Worm (Caenorhabditis elegans) whole organism, L4 larva: ENCODE results near the gene gbb-2.

Source experiments
- F10B5.3 ChIP-seq: sonication (generic microtip); optimal IDR thresholded peaks from 2 replicates; lab custom pipeline; 2016; ENCODE audit warnings: mild to moderate bottlenecking, missing genetic modification characterization, missing compliant biosample characterization
- F44E2.7 ChIP-seq: fragments of 200-800 bp; sonication (Bioruptor generic); IDR thresholded peaks from 2 replicates; pipeline ENCODE4 v2.1.2; 2022; ENCODE audit warnings: missing genetic modification characterization, missing compliant biosample characterization
- F49E8.2 ChIP-seq: sonication (generic microtip); optimal IDR thresholded peaks from 2 replicates; lab custom pipeline; 2016; ENCODE audit warnings: missing compliant biosample characterization, mild to moderate bottlenecking, missing genetic modification characterization, borderline replicate concordance
- R02D3.7 ChIP-seq: fragments of 150-350 bp; sonication (generic microtip); optimal IDR thresholded peaks from 3 replicates; lab custom pipeline; 2014; ENCODE audit warnings: missing biosample characterization, missing genetic modification characterization
- T26A8.4 ChIP-seq: fragments of 200-800 bp; sonication (Bioruptor generic); IDR thresholded peaks from 2 replicates; pipeline ENCODE4 v1.3.6; 2022; ENCODE audit warnings: missing genetic modification characterization, missing compliant biosample characterization
- ZK337.2 ChIP-seq: fragments of 200-800 bp; sonication (Bioruptor generic); IDR thresholded peaks from 2 replicates; pipeline ENCODE4 v1.3.6; 2022; ENCODE audit warnings: missing genetic modification reagents, missing genetic modification characterization, missing compliant biosample characterization
- ZK546.5 ChIP-seq, 2 experiments: sonication (generic microtip); optimal IDR thresholded peaks; 2 replicates each; lab custom pipeline; 2017; ENCODE audit warnings: missing biosample characterization in 2 of 2, missing genetic modification characterization in 2 of 2
- aha-1 ChIP-seq: fragments of 150-350 bp; peaks from one replicate; lab custom pipeline; 2014; ENCODE audit warnings: missing biosample characterization, missing genetic modification characterization
- attf-4 ChIP-seq: sonication (generic microtip); optimal IDR thresholded peaks from 3 replicates; lab custom pipeline; 2017; ENCODE audit warnings: missing biosample characterization, missing genetic modification characterization
- ceh-20 ChIP-seq: fragments of 200-800 bp; sonication (Bioruptor generic); IDR thresholded peaks from 2 replicates; pipeline ENCODE4 v1.3.6; 2022; ENCODE audit warnings: missing genetic modification reagents, missing genetic modification characterization, missing compliant biosample characterization
- ceh-28 ChIP-seq: fragments of 150-350 bp; optimal IDR thresholded peaks from 2 replicates; lab custom pipeline; 2014; ENCODE audit warnings: missing biosample characterization, missing genetic modification reagents, missing genetic modification characterization
- ceh-32 ChIP-seq: sonication (generic microtip); optimal IDR thresholded peaks from 2 replicates; lab custom pipeline; 2016; ENCODE audit warnings: mild to moderate bottlenecking, missing genetic modification characterization, missing compliant biosample characterization; ENCODE audit not compliant: poor library complexity
- ceh-44 ChIP-seq: fragments of 200-800 bp; sonication (Bioruptor generic); IDR thresholded peaks from 2 replicates; pipeline ENCODE4 v1.3.6; 2022; ENCODE audit warnings: missing genetic modification reagents, missing genetic modification characterization, missing compliant biosample characterization
- ceh-62 ChIP-seq: sonication (generic microtip); optimal IDR thresholded peaks from 2 replicates; lab custom pipeline; 2017; ENCODE audit warnings: missing biosample characterization, missing genetic modification characterization
- ceh-82 ChIP-seq: sonication (generic microtip); optimal IDR thresholded peaks from 2 replicates; lab custom pipeline; 2017; ENCODE audit warnings: missing biosample characterization, missing genetic modification characterization
- ctbp-1 ChIP-seq: fragments of 200-800 bp; sonication (Bioruptor generic); IDR thresholded peaks from 2 replicates; pipeline ENCODE4 v1.3.6; 2022; ENCODE audit warnings: missing genetic modification reagents, missing genetic modification characterization, missing compliant biosample characterization
- daf-8 ChIP-seq: fragments of 200-800 bp; sonication (Bioruptor generic); IDR thresholded peaks from 2 replicates; pipeline ENCODE4 v1.3.6; 2022; ENCODE audit warnings: missing genetic modification characterization, missing compliant biosample characterization
- dmd-6 ChIP-seq: fragments of 200-800 bp; sonication (Bioruptor generic); IDR thresholded peaks from 2 replicates; pipeline ENCODE4 v1.3.6; 2022; ENCODE audit warnings: missing genetic modification reagents, missing genetic modification characterization, missing compliant biosample characterization
- dmd-8 ChIP-seq: fragments of 200-800 bp; sonication (Bioruptor generic); IDR thresholded peaks from 2 replicates; pipeline ENCODE4 v1.3.6; 2022; ENCODE audit warnings: missing genetic modification characterization, missing compliant biosample characterization
- dpl-1 ChIP-seq: fragments of 150-350 bp; optimal IDR thresholded peaks from 2 replicates; lab custom pipeline; 2014; ENCODE audit warnings: missing biosample characterization, missing genetic modification reagents, missing genetic modification characterization
- egl-27 ChIP-seq: sonication (generic microtip); optimal IDR thresholded peaks from 3 replicates; lab custom pipeline; 2017; ENCODE audit warnings: missing biosample characterization, missing genetic modification reagents, missing genetic modification characterization
- egl-43 ChIP-seq: fragments of 200-800 bp; sonication (Bioruptor generic); IDR thresholded peaks from 2 replicates; pipeline ENCODE4 v1.3.6; 2022; ENCODE audit warnings: missing genetic modification reagents, missing genetic modification characterization, missing compliant biosample characterization
- fkh-10 ChIP-seq: fragments of 150-350 bp; optimal IDR thresholded peaks from 2 replicates; lab custom pipeline; 2014; ENCODE audit warnings: missing biosample characterization, missing genetic modification reagents, missing genetic modification characterization
- hlh-11 ChIP-seq: fragments of 200-800 bp; sonication (Bioruptor generic); optimal IDR thresholded peaks from 2 replicates; lab custom pipeline; 2018; ENCODE audit warnings: mild to moderate bottlenecking, missing genetic modification characterization, missing compliant biosample characterization
- lim-7 ChIP-seq: fragments of 200-800 bp; sonication (Bioruptor generic); IDR thresholded peaks from 2 replicates; pipeline ENCODE4 v1.3.6; 2022; ENCODE audit warnings: missing genetic modification characterization, missing compliant biosample characterization
- lin-13 ChIP-seq: fragments of 150-350 bp; optimal IDR thresholded peaks from 2 replicates; lab custom pipeline; 2014; ENCODE audit warnings: missing biosample characterization, missing genetic modification reagents, missing genetic modification characterization
- lin-38 ChIP-seq: fragments of 200-800 bp; sonication (Bioruptor generic); IDR thresholded peaks from 2 replicates; pipeline ENCODE4 v1.3.6; 2022; ENCODE audit warnings: missing genetic modification reagents, missing genetic modification characterization, missing compliant biosample characterization
- lsy-2 ChIP-seq, 2 experiments: fragments of 150-350 bp in 1 of 2; sonication (generic microtip) in 1 of 2; optimal IDR thresholded peaks; 2 replicates each; lab custom pipeline; 2014 to 2017; ENCODE audit warnings: missing biosample characterization in 2 of 2, missing genetic modification characterization in 2 of 2
- madf-9 ChIP-seq: fragments of 200-800 bp; sonication (Bioruptor generic); conservative IDR thresholded peaks from 2 replicates; pipeline ENCODE4 v1.3.6; 2022; ENCODE audit warnings: missing genetic modification reagents, missing genetic modification characterization, missing compliant biosample characterization
- mdt-29 ChIP-seq: fragments of 200-800 bp; sonication (Bioruptor generic); IDR thresholded peaks from 2 replicates; pipeline ENCODE4 v1.3.6; 2022; ENCODE audit warnings: missing genetic modification reagents, missing genetic modification characterization, missing compliant biosample characterization
- mxl-3 ChIP-seq: fragments of 200-800 bp; sonication (Bioruptor generic); optimal IDR thresholded peaks from 2 replicates; lab custom pipeline; 2018; ENCODE audit warnings: mild to moderate bottlenecking, missing genetic modification characterization, missing compliant biosample characterization
- nhr-10 ChIP-seq: fragments of 150-350 bp; optimal IDR thresholded peaks from 2 replicates; lab custom pipeline; 2014; ENCODE audit warnings: missing biosample characterization, missing genetic modification characterization
- nhr-11 ChIP-seq: fragments of 150-350 bp; optimal IDR thresholded peaks from 2 replicates; lab custom pipeline; 2014; ENCODE audit warnings: missing biosample characterization, missing genetic modification characterization
- nhr-111 ChIP-seq: fragments of 200-800 bp; sonication (Bioruptor generic); optimal IDR thresholded peaks from 2 replicates; lab custom pipeline; 2018; ENCODE audit warnings: mild to moderate bottlenecking, missing genetic modification characterization, missing compliant biosample characterization
- nhr-28 ChIP-seq: fragments of 150-350 bp; optimal IDR thresholded peaks from 2 replicates; lab custom pipeline; 2014; ENCODE audit warnings: missing biosample characterization, missing genetic modification characterization
- nhr-41 ChIP-seq: fragments of 200-800 bp; sonication (Bioruptor generic); IDR thresholded peaks from 2 replicates; pipeline ENCODE4 v1.3.6; 2022; ENCODE audit warnings: missing genetic modification reagents, missing genetic modification characterization, missing compliant biosample characterization
- nhr-6 ChIP-seq: fragments of 150-350 bp; optimal IDR thresholded peaks from 2 replicates; lab custom pipeline; 2014; ENCODE audit warnings: missing biosample characterization, missing genetic modification characterization
- nhr-76 ChIP-seq: fragments of 150-350 bp; optimal IDR thresholded peaks from 2 replicates; lab custom pipeline; 2014; ENCODE audit warnings: missing biosample characterization, missing genetic modification characterization
- nhr-77 ChIP-seq: fragments of 150-350 bp; optimal IDR thresholded peaks from 2 replicates; lab custom pipeline; 2014; ENCODE audit warnings: missing biosample characterization, missing genetic modification characterization
- pha-4 ChIP-seq, 2 experiments: fragments of 150-350 bp in 1 of 2; fragments of 200-800 bp in 1 of 2; sonication (Bioruptor generic) in 1 of 2; IDR thresholded peaks in 1 of 2; optimal IDR thresholded peaks in 1 of 2; 2 replicates each; pipeline versions ENCODE4 v1.3.6 to Lab custom; 2014 to 2022; ENCODE audit warnings: missing genetic modification characterization in 2 of 2, missing genetic modification reagents in 2 of 2, missing biosample characterization in 1 of 2, missing compliant biosample characterization in 1 of 2
- pqm-1 ChIP-seq: sonication (generic microtip); optimal IDR thresholded peaks from 2 replicates; lab custom pipeline; 2017; ENCODE audit warnings: missing biosample characterization, missing genetic modification characterization
- saeg-2 ChIP-seq: fragments of 200-800 bp; sonication (Bioruptor generic); IDR thresholded peaks from 2 replicates; pipeline ENCODE4 v1.3.6; 2022; ENCODE audit warnings: missing genetic modification reagents, missing genetic modification characterization, missing compliant biosample characterization
- sdz-12 ChIP-seq: fragments of 200-800 bp; sonication (Bioruptor generic); optimal IDR thresholded peaks from 2 replicates; lab custom pipeline; 2018; ENCODE audit warnings: mild to moderate bottlenecking, missing genetic modification characterization, missing compliant biosample characterization
- set-16 ChIP-seq: fragments of 200-800 bp; sonication (Bioruptor generic); IDR thresholded peaks from 2 replicates; pipeline ENCODE4 v1.3.6; 2022; ENCODE audit warnings: missing genetic modification reagents, missing genetic modification characterization, missing compliant biosample characterization
- spr-3 ChIP-seq: fragments of 200-800 bp; sonication (Bioruptor generic); optimal IDR thresholded peaks from 2 replicates; lab custom pipeline; 2018; ENCODE audit warnings: mild to moderate bottlenecking, missing genetic modification characterization, missing compliant biosample characterization
- tra-1 ChIP-seq: fragments of 200-800 bp; sonication (Bioruptor generic); IDR thresholded peaks from 2 replicates; pipeline ENCODE4 v1.3.6; 2022; ENCODE audit warnings: missing genetic modification reagents, missing genetic modification characterization, missing compliant biosample characterization
- unc-62 ChIP-seq, 3 experiments: fragments of 150-350 bp in 1 of 3; sonication (generic microtip); optimal IDR thresholded peaks in 2 of 3; peaks in 1 of 3; 1 replicate in 1 of 3; 2 replicates in 2 of 3; lab custom pipeline; 2014 to 2017; ENCODE audit warnings: missing biosample characterization in 3 of 3, missing genetic modification characterization in 3 of 3, missing genetic modification reagents in 3 of 3, missing genotype in 1 of 3
- vab-7 ChIP-seq: fragments of 200-800 bp; sonication (Bioruptor generic); IDR thresholded peaks from 2 replicates; pipeline ENCODE4 v1.3.6; 2022; ENCODE audit warnings: missing genetic modification reagents, missing genetic modification characterization, missing compliant biosample characterization
- zag-1 ChIP-seq: fragments of 150-350 bp; optimal IDR thresholded peaks from 2 replicates; lab custom pipeline; 2014; ENCODE audit warnings: missing biosample characterization, missing genetic modification characterization
- zfp-2 ChIP-seq: sonication (generic microtip); optimal IDR thresholded peaks from 2 replicates; lab custom pipeline; 2016; ENCODE audit warnings: mild to moderate bottlenecking, missing genetic modification characterization, missing compliant biosample characterization
- ztf-7 ChIP-seq: fragments of 150-350 bp; optimal IDR thresholded peaks from 2 replicates; lab custom pipeline; 2014; ENCODE audit warnings: missing biosample characterization, missing genetic modification characterization

The gbb-2 gene

ce11 chrIV:4473767-4474166 lies 32.8 kb downstream of the gbb-2 start:
- TF ChIP-seq lim-7 (GFP tag; lab: Robert Waterston, UW), result 0 out of 2 replicates have a peak, but pooled peaks have one; percentile 27
- TF ChIP-seq vab-7, result no peak
- no peak for TF ChIP-seq F44E2.7 (GFP tag; lab: Robert Waterston, UW)
- TF ChIP-seq lin-38 (GFP tag; lab: Robert Waterston, UW), result no peak
- no peak for TF ChIP-seq nhr-10 (tag; lab: Kevin White, UChicago)
- no peak for TF ChIP-seq lsy-2 (tag; optimal IDR thresholded peaks at IDR 0.05; lab: Kevin White, UChicago)
- no peak for TF ChIP-seq dpl-1 (GFP tag; lab: Kevin White, UChicago)
- TF ChIP-seq R02D3.7, result no peak
- no peak for TF ChIP-seq nhr-77 (tag; lab: Kevin White, UChicago)
- TF ChIP-seq tra-1 (GFP tag; lab: Robert Waterston, UW), result no peak
- TF ChIP-seq attf-4 (tag; lab: Kevin White, UChicago), result no peak
- no peak for TF ChIP-seq fkh-10 (GFP tag; lab: Kevin White, UChicago)
- no peak for TF ChIP-seq ceh-82 (tag; lab: Kevin White, UChicago)
- no peak for TF ChIP-seq nhr-76 (tag; lab: Kevin White, UChicago)
- TF ChIP-seq zfp-2 (tag; lab: Kevin White, UChicago), result no peak
- no peak for TF ChIP-seq ceh-62 (tag; lab: Kevin White, UChicago)
- TF ChIP-seq ceh-32 (tag; lab: Kevin White, UChicago), result no peak
- TF ChIP-seq madf-9 (GFP tag; lab: Robert Waterston, UW), result 0 out of 2 replicates have a peak, but pooled peaks have one; percentile 25
- TF ChIP-seq ztf-7 (tag; lab: Kevin White, UChicago), result no peak
- TF ChIP-seq nhr-28 (tag; lab: Kevin White, UChicago), result no peak
- no peak for TF ChIP-seq lin-13 (GFP tag; lab: Kevin White, UChicago)
- no peak for TF ChIP-seq F49E8.2 (tag; lab: Kevin White, UChicago)
- no peak for TF ChIP-seq ceh-28 (tag; lab: Kevin White, UChicago)
- no peak for TF ChIP-seq nhr-11 (tag; lab: Kevin White, UChicago)
- peak; percentile 28; the same call in 1 of the 2 replicates for TF ChIP-seq mdt-29 (GFP tag; lab: Robert Waterston, UW)
- TF ChIP-seq egl-43 (GFP tag; lab: Robert Waterston, UW), result 0 out of 2 replicates have a peak, but pooled peaks have one; percentile 41
- peak; percentile 36; the same call in 1 of the 2 replicates for TF ChIP-seq T26A8.4 (GFP tag; lab: Robert Waterston, UW)
- no peak for TF ChIP-seq daf-8 (GFP tag; lab: Robert Waterston, UW)
- TF ChIP-seq mxl-3 (GFP tag; lab: Kevin White, UChicago), result peak; percentile 24
- TF ChIP-seq saeg-2 (GFP tag; lab: Robert Waterston, UW), result no peak
- no peak for TF ChIP-seq nhr-6 (tag; lab: Kevin White, UChicago)
- no peak for TF ChIP-seq F10B5.3 (tag; lab: Kevin White, UChicago)
- TF ChIP-seq spr-3 (GFP tag; lab: Kevin White, UChicago), result no peak
- no peak for TF ChIP-seq nhr-41 (GFP tag; lab: Robert Waterston, UW)
- no peak for TF ChIP-seq egl-27 (tag; lab: Kevin White, UChicago)
- no peak for TF ChIP-seq aha-1
- TF ChIP-seq ceh-44, result no peak
- no peak for TF ChIP-seq unc-62 (GFP tag; optimal IDR thresholded peaks at IDR 0.05 in 1 of 2; lab: Kevin White, UChicago)
- no peak for TF ChIP-seq unc-62 (tag; optimal IDR thresholded peaks at IDR 0.05; lab: Kevin White, UChicago)
- TF ChIP-seq ceh-20 (GFP tag; lab: Robert Waterston, UW), result no peak; the same call in 1 of the 2 replicates
- TF ChIP-seq dmd-6 (GFP tag; lab: Robert Waterston, UW), result no peak
- TF ChIP-seq set-16 (GFP tag; lab: Robert Waterston, UW), result peak; percentile 65
- TF ChIP-seq pqm-1, result no peak
- peak; percentile 45 for TF ChIP-seq sdz-12
- peak; percentile 9; the same call in 1 of the 2 replicates for TF ChIP-seq pha-4 (GFP tag; IDR thresholded peaks at IDR 0.05; lab: Robert Waterston, UW)
- TF ChIP-seq pha-4 (tag; optimal IDR thresholded peaks at IDR 0.05; lab: Kevin White, UChicago), result no peak
- no peak for TF ChIP-seq ZK546.5 (tag; optimal IDR thresholded peaks at IDR 0.05; lab: Kevin White, UChicago)
- peak; percentile 58 for TF ChIP-seq hlh-11
- no peak for TF ChIP-seq dmd-8 (GFP tag; lab: Robert Waterston, UW)
- 0 out of 2 replicates have a peak, but pooled peaks have one; percentile 32 for TF ChIP-seq ctbp-1 (GFP tag; lab: Robert Waterston, UW)
- no peak for TF ChIP-seq ZK337.2 (GFP tag; lab: Robert Waterston, UW)
- no peak for TF ChIP-seq zag-1 (tag; lab: Kevin White, UChicago)
- TF ChIP-seq nhr-111 (GFP tag; lab: Kevin White, UChicago), result no peak
